Worm (Caenorhabditis elegans) whole organism, L3 larva: ENCODE measurements around the gene pqn-89.
A peak's percentile ranks its signal among the peaks of the same experiment; 100 is the strongest.

Experiments used
- R02D3.7 ChIP-seq: fragments of 150-350 bp; optimal IDR thresholded peaks from 2 replicates; lab custom pipeline; 2014; ENCODE audit warnings: missing biosample characterization, missing genetic modification characterization
- ZK546.5 ChIP-seq: sonication (generic microtip); optimal IDR thresholded peaks from 2 replicates; lab custom pipeline; 2017; ENCODE audit warnings: missing biosample characterization, missing genetic modification characterization
- aly-2 ChIP-seq: fragments of 150-350 bp; optimal IDR thresholded peaks from 2 replicates; lab custom pipeline; 2014; ENCODE audit warnings: missing biosample characterization, missing genetic modification characterization
- ama-1 ChIP-seq: fragments of 150-350 bp; optimal IDR thresholded peaks from 2 replicates; lab custom pipeline; 2018
- ceh-16 ChIP-seq: sonication (generic microtip); optimal IDR thresholded peaks from 2 replicates; lab custom pipeline; 2017; ENCODE audit warnings: missing biosample characterization, missing genetic modification characterization
- ceh-28 ChIP-seq: fragments of 150-350 bp; optimal IDR thresholded peaks from 2 replicates; lab custom pipeline; 2014; ENCODE audit warnings: missing biosample characterization, missing genetic modification reagents, missing genetic modification characterization
- ceh-82 ChIP-seq: fragments of 150-350 bp; optimal IDR thresholded peaks from 2 replicates; lab custom pipeline; 2014; ENCODE audit warnings: missing biosample characterization, missing genetic modification characterization
- ceh-9 ChIP-seq: sonication (generic microtip); optimal IDR thresholded peaks from 2 replicates; lab custom pipeline; 2018; ENCODE audit warnings: missing biosample characterization, missing genetic modification characterization
- daf-12 ChIP-seq: fragments of 150-350 bp; optimal IDR thresholded peaks from 2 replicates; lab custom pipeline; 2014; ENCODE audit warnings: missing biosample characterization, missing genetic modification reagents, missing genetic modification characterization
- egl-27 ChIP-seq: sonication (generic microtip); optimal IDR thresholded peaks from 4 replicates; lab custom pipeline; 2017; ENCODE audit warnings: missing biosample characterization, missing genetic modification reagents, missing genetic modification characterization
- egl-5 ChIP-seq: fragments of 150-350 bp; optimal IDR thresholded peaks from 2 replicates; lab custom pipeline; 2017; ENCODE audit warnings: missing biosample characterization, missing genetic modification reagents, missing genetic modification characterization, inconsistent platforms
- elt-1 ChIP-seq: fragments of 150-350 bp; optimal IDR thresholded peaks from 2 replicates; lab custom pipeline; 2014; ENCODE audit warnings: missing biosample characterization, missing genetic modification characterization
- elt-2 ChIP-seq: sonication (generic microtip); optimal IDR thresholded peaks from 2 replicates; lab custom pipeline; 2016; ENCODE audit warnings: missing genetic modification reagents, mild to moderate bottlenecking, missing genetic modification characterization, missing compliant biosample characterization
- elt-3 ChIP-seq, 3 experiments: fragments of 150-350 bp in 1 of 3; sonication (generic microtip) in 2 of 3; optimal IDR thresholded peaks; 2 replicates in 2 of 3; 4 replicates in 1 of 3; lab custom pipeline; 2014 to 2017; ENCODE audit warnings: missing biosample characterization in 3 of 3, missing genetic modification characterization in 3 of 3
- eor-1 ChIP-seq, 2 experiments: fragments of 150-350 bp; optimal IDR thresholded peaks; 2 replicates each; lab custom pipeline; 2014 to 2018; ENCODE audit warnings: missing biosample characterization in 2 of 2, missing genetic modification characterization in 2 of 2
- fkh-10 ChIP-seq: sonication (generic microtip); optimal IDR thresholded peaks from 2 replicates; lab custom pipeline; 2017; ENCODE audit warnings: missing biosample characterization, missing genetic modification reagents, missing genetic modification characterization
- fkh-2 ChIP-seq: fragments of 150-350 bp; optimal IDR thresholded peaks from 2 replicates; lab custom pipeline; 2014; ENCODE audit warnings: missing biosample characterization, missing genetic modification reagents, missing genetic modification characterization
- fos-1 ChIP-seq: fragments of 150-350 bp; optimal IDR thresholded peaks from 2 replicates; lab custom pipeline; 2014; ENCODE audit warnings: missing biosample characterization, missing genetic modification characterization
- jun-1 ChIP-seq: fragments of 150-350 bp; optimal IDR thresholded peaks from 2 replicates; lab custom pipeline; 2014; ENCODE audit warnings: missing biosample characterization, missing genetic modification reagents, missing genetic modification characterization
- lin-15B ChIP-seq: fragments of 150-350 bp; optimal IDR thresholded peaks from 2 replicates; lab custom pipeline; 2014; ENCODE audit warnings: missing biosample characterization, missing genetic modification characterization
- lin-39 ChIP-seq: fragments of 150-350 bp; optimal IDR thresholded peaks from 2 replicates; lab custom pipeline; 2018; ENCODE audit warnings: missing biosample characterization, missing genetic modification reagents, missing genetic modification characterization
- lsy-12 ChIP-seq: sonication (generic microtip); optimal IDR thresholded peaks from 2 replicates; lab custom pipeline; 2016; ENCODE audit warnings: mild to moderate bottlenecking, missing genetic modification characterization, missing compliant biosample characterization
- mdl-1 ChIP-seq: fragments of 150-350 bp; optimal IDR thresholded peaks from 2 replicates; lab custom pipeline; 2014; ENCODE audit warnings: missing biosample characterization, missing genetic modification characterization
- mml-1 ChIP-seq: fragments of 150-350 bp; sonication (generic microtip); optimal IDR thresholded peaks from 3 replicates; lab custom pipeline; 2014; ENCODE audit warnings: missing biosample characterization, missing genetic modification characterization
- nfya-1 ChIP-seq: sonication (generic microtip); optimal IDR thresholded peaks from 2 replicates; lab custom pipeline; 2017; ENCODE audit warnings: missing genetic modification characterization, mild to moderate bottlenecking, missing compliant biosample characterization, antibody characterized with exemption, moderate library complexity; ENCODE audit not compliant: insufficient read depth
- nhr-11 ChIP-seq: fragments of 150-350 bp; optimal IDR thresholded peaks from 2 replicates; lab custom pipeline; 2014; ENCODE audit warnings: missing biosample characterization, missing genetic modification characterization
- nhr-12 ChIP-seq: fragments of 150-350 bp; optimal IDR thresholded peaks from 2 replicates; lab custom pipeline; 2014; ENCODE audit warnings: missing biosample characterization, missing genetic modification characterization
- nhr-23 ChIP-seq: fragments of 150-350 bp; optimal IDR thresholded peaks from 2 replicates; lab custom pipeline; 2014; ENCODE audit warnings: missing biosample characterization, missing genetic modification reagents, missing genetic modification characterization
- nhr-237 ChIP-seq: fragments of 150-350 bp; optimal IDR thresholded peaks from 2 replicates; lab custom pipeline; 2014; ENCODE audit warnings: missing biosample characterization, missing genetic modification characterization
- nhr-25 ChIP-seq: sonication (generic microtip); optimal IDR thresholded peaks from 2 replicates; lab custom pipeline; 2017; ENCODE audit warnings: missing biosample characterization, missing genetic modification characterization
- nhr-28 ChIP-seq: fragments of 150-350 bp; optimal IDR thresholded peaks from 2 replicates; lab custom pipeline; 2014; ENCODE audit warnings: missing biosample characterization, missing genetic modification characterization
- nhr-43 ChIP-seq: sonication (generic microtip); optimal IDR thresholded peaks from 2 replicates; lab custom pipeline; 2016; ENCODE audit warnings: mild to moderate bottlenecking, missing genetic modification characterization, missing compliant biosample characterization; ENCODE audit not compliant: poor library complexity, severe bottlenecking
- nhr-67 ChIP-seq: fragments of 150-350 bp; optimal IDR thresholded peaks from 2 replicates; lab custom pipeline; 2014; ENCODE audit warnings: missing biosample characterization, missing genetic modification characterization
- nhr-76 ChIP-seq: fragments of 150-350 bp; sonication (generic microtip); optimal IDR thresholded peaks from 5 replicates; lab custom pipeline; 2014; ENCODE audit warnings: missing biosample characterization, missing genetic modification characterization
- nhr-77 ChIP-seq: fragments of 150-350 bp; optimal IDR thresholded peaks from 2 replicates; lab custom pipeline; 2014; ENCODE audit warnings: missing biosample characterization, missing genetic modification characterization
- pha-4 ChIP-seq: fragments of 150-350 bp; optimal IDR thresholded peaks from 2 replicates; lab custom pipeline; 2014; ENCODE audit warnings: missing biosample characterization, missing genetic modification reagents, missing genetic modification characterization
- pqm-1 ChIP-seq: fragments of 150-350 bp; optimal IDR thresholded peaks from 2 replicates; lab custom pipeline; 2017; ENCODE audit warnings: missing biosample characterization, missing genetic modification characterization, inconsistent platforms
- sea-2 ChIP-seq: fragments of 150-350 bp; sonication (generic microtip); optimal IDR thresholded peaks from 4 replicates; lab custom pipeline; 2014; ENCODE audit warnings: missing biosample characterization, missing genetic modification reagents, missing genetic modification characterization
- skn-1 ChIP-seq: fragments of 150-350 bp; optimal IDR thresholded peaks from 2 replicates; lab custom pipeline; 2014; ENCODE audit warnings: missing biosample characterization, missing genetic modification characterization
- snpc-4 ChIP-seq: fragments of 150-350 bp; optimal IDR thresholded peaks from 2 replicates; lab custom pipeline; 2014; ENCODE audit warnings: missing biosample characterization, missing genetic modification characterization
- tbx-2 ChIP-seq: sonication (generic microtip); optimal IDR thresholded peaks from 2 replicates; lab custom pipeline; 2016; ENCODE audit warnings: mild to moderate bottlenecking, missing genetic modification characterization, missing compliant biosample characterization
- unc-39 ChIP-seq: sonication (generic microtip); optimal IDR thresholded peaks from 4 replicates; lab custom pipeline; 2017; ENCODE audit warnings: missing biosample characterization, missing genetic modification characterization
- unc-62 ChIP-seq: fragments of 150-350 bp; sonication (generic microtip); optimal IDR thresholded peaks from 4 replicates; lab custom pipeline; 2014; ENCODE audit warnings: missing biosample characterization, missing genetic modification reagents, missing genetic modification characterization
- zag-1 ChIP-seq: fragments of 150-350 bp; optimal IDR thresholded peaks from 2 replicates; lab custom pipeline; 2014; ENCODE audit warnings: missing biosample characterization, missing genetic modification characterization
- ztf-11 ChIP-seq: fragments of 150-350 bp; optimal IDR thresholded peaks from 2 replicates; lab custom pipeline; 2014; ENCODE audit warnings: missing biosample characterization, missing genetic modification characterization
- ztf-4 ChIP-seq: fragments of 150-350 bp; optimal IDR thresholded peaks from 2 replicates; lab custom pipeline; 2014; ENCODE audit warnings: missing biosample characterization, missing genetic modification characterization

The pqn-89 gene

ce11 chrIV:6555388-6556330 is 49.1 kb downstream of the pqn-89 start, which contains the start of gene paqr-1:
paqr-1 (minus strand) TSS chrIV:6555438.
- TF ChIP-seq fos-1 (peak; percentile 6), skn-1 (tag; lab: Kevin White, UChicago) (no peak), pha-4 (tag; lab: Kevin White, UChicago) (peak; percentile 6), mdl-1 (peak; percentile 41), egl-27 (tag; lab: Kevin White, UChicago) (no peak), nhr-11 (tag; lab: Kevin White, UChicago) (no peak), egl-5 (tag; lab: Kevin White, UChicago) (peak; percentile 77), nfya-1 (tag; lab: Kevin White, UChicago) (peak; percentile 37), unc-39 (tag; lab: Kevin White, UChicago) (no peak), lin-15B (tag; lab: Kevin White, UChicago) (peak; percentile 53), nhr-76 (tag; lab: Kevin White, UChicago) (no peak), pqm-1 (tag; lab: Kevin White, UChicago) (peak; percentile 29), elt-2 (tag; lab: Kevin White, UChicago) (peak; percentile 0), lin-39 (peak; percentile 16)

- TF ChIP-seq lin-39 (peak; percentile 88), lsy-12 (peak; percentile 21), nhr-11 (tag; lab: Kevin White, UChicago) (no peak), tbx-2 (tag; lab: Kevin White, UChicago) (no peak), lin-15B (tag; lab: Kevin White, UChicago) (peak; percentile 49), fkh-10 (no peak), mdl-1 (no peak), jun-1 (tag; lab: Kevin White, UChicago) (no peak), ztf-11 (tag; lab: Kevin White, UChicago) (no peak), egl-5 (tag; lab: Kevin White, UChicago) (no peak), sea-2 (GFP tag; lab: Kevin White, UChicago) (no peak), nfya-1 (tag; lab: Kevin White, UChicago) (peak; percentile 71), aly-2 (tag; lab: Kevin White, UChicago) (no peak), zag-1 (no peak), pha-4 (tag; lab: Kevin White, UChicago) (peak; percentile 70), fos-1 (no peak), daf-12 (tag; lab: Kevin White, UChicago) (no peak), ZK546.5 (tag; lab: Kevin White, UChicago) (no peak), egl-27 (tag; lab: Kevin White, UChicago) (peak; percentile 33), skn-1 (tag; lab: Kevin White, UChicago) (peak; percentile 33), nhr-237 (tag; lab: Kevin White, UChicago) (no peak), fkh-2 (no peak), elt-3 (tag; optimal IDR thresholded peaks at IDR 0.05; lab: Kevin White, UChicago) (peak in 1 of 3 experiments; percentile 63), nhr-43 (peak; percentile 76), nhr-28 (no peak), ceh-9 (no peak), ceh-82 (tag; lab: Kevin White, UChicago) (no peak), nhr-67 (tag; lab: Kevin White, UChicago) (no peak), mml-1 (no peak), pqm-1 (tag; lab: Kevin White, UChicago) (peak; percentile 43), unc-62 (GFP tag; lab: Kevin White, UChicago) (no peak), nhr-23 (tag; lab: Kevin White, UChicago) (peak; percentile 32), nhr-12 (tag; lab: Kevin White, UChicago) (no peak), nhr-77 (no peak), ceh-28 (tag; lab: Kevin White, UChicago) (no peak), snpc-4 (peak; percentile 58), unc-39 (tag; lab: Kevin White, UChicago) (no peak), elt-2 (tag; lab: Kevin White, UChicago) (peak; percentile 56), eor-1 (tag; optimal IDR thresholded peaks at IDR 0.05; lab: Kevin White, UChicago) (no peak), elt-1 (no peak), R02D3.7 (tag; lab: Kevin White, UChicago) (peak; percentile 14), nhr-76 (tag; lab: Kevin White, UChicago) (no peak), ztf-4 (tag; lab: Kevin White, UChicago) (no peak), ceh-16 (tag; lab: Kevin White, UChicago) (no peak), nhr-25 (tag; lab: Kevin White, UChicago) (no peak), ama-1 (lab: Kevin White, UChicago) (no peak)
Measured at ce11 chrIV:6556624-6557368, 50.3 kb downstream of the pqn-89 start, which contains the start of gene try-3. try-3 (plus strand) TSS chrIV:6557155.
